Worm (Caenorhabditis elegans): ENCODE measurements around the gene Y69A2AR.25.

Y69A2AR.25 gene

DNA sequence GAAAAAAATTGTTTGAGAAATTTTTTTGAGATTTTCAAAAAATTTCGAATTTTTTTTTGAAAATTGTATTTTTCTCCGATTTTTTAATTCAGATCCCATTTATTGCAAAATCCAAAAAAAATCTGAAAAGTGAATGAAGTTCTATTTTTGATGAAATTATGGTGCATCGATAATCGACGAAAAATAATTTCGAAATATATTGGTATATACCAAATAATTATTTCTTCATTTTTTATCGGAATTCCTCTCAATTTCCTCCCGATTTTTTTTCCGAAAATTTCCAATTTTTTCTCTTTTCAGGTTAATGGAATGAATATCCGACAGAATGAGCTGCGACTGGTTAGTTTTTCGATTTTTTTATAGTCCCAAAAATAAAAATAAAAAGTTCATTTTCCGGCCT is 32.7 kb upstream of the Y69A2AR.25 start, which contains the start of gene epg-9:
epg-9 (plus strand) TSS at position 301 of the 400 bp plus-strand sequence.
- TF ChIP-seq hmg-11 (tag; optimal IDR thresholded peaks at IDR 0.05) (peak; percentile 16), mml-1 (tag; optimal IDR thresholded peaks at IDR 0.05) (no peak)

- TF ChIP-seq nhr-12 (tag; optimal IDR thresholded peaks at IDR 0.05) (no peak), lin-39 (tag; optimal IDR thresholded peaks at IDR 0.05) (peak; percentile 64), lsy-12 (tag; optimal IDR thresholded peaks at IDR 0.05) (no peak), egl-5 (tag; optimal IDR thresholded peaks at IDR 0.05) (peak; percentile 67), ceh-28 (tag; optimal IDR thresholded peaks at IDR 0.05) (peak; percentile 87), ztf-4 (tag; optimal IDR thresholded peaks at IDR 0.05) (peak; percentile 36), daf-12 (tag; optimal IDR thresholded peaks at IDR 0.05) (no peak), fkh-10 (GFP tag; optimal IDR thresholded peaks at IDR 0.05) (peak; percentile 68), pqm-1 (tag; optimal IDR thresholded peaks at IDR 0.05) (peak; percentile 76), fos-1 (tag; optimal IDR thresholded peaks at IDR 0.05) (peak; percentile 45), nhr-11 (tag; optimal IDR thresholded peaks at IDR 0.05) (peak; percentile 1), pha-4 (tag; optimal IDR thresholded peaks at IDR 0.05) (peak; percentile 95), unc-62 (GFP tag; optimal IDR thresholded peaks at IDR 0.05) (peak; percentile 40), nhr-25 (tag; optimal IDR thresholded peaks at IDR 0.05) (peak; percentile 86), ztf-11 (tag; optimal IDR thresholded peaks at IDR 0.05) (no peak), mdl-1 (tag; optimal IDR thresholded peaks at IDR 0.05) (peak; percentile 42), nhr-43 (tag; optimal IDR thresholded peaks at IDR 0.05; ENCODE audit: poor library complexity, severe bottlenecking) (peak; percentile 49), nfya-1 (tag; optimal IDR thresholded peaks at IDR 0.05; ENCODE audit: insufficient read depth) (peak; percentile 94), zag-1 (tag; optimal IDR thresholded peaks at IDR 0.05) (no peak), tbx-2 (tag; optimal IDR thresholded peaks at IDR 0.05) (peak; percentile 44), jun-1 (tag; optimal IDR thresholded peaks at IDR 0.05) (peak; percentile 87), elt-1 (tag; optimal IDR thresholded peaks at IDR 0.05) (peak; percentile 8), ceh-82 (tag; optimal IDR thresholded peaks at IDR 0.05) (peak; percentile 23), sea-2 (GFP tag; optimal IDR thresholded peaks at IDR 0.05) (peak; percentile 18), elt-2 (tag; optimal IDR thresholded peaks at IDR 0.05) (peak; percentile 64), lin-15B (tag; optimal IDR thresholded peaks at IDR 0.05) (peak; percentile 79), ama-1 (optimal IDR thresholded peaks at IDR 0.05) (peak; percentile 88), R02D3.7 (tag; optimal IDR thresholded peaks at IDR 0.05) (peak; percentile 51), ceh-9 (tag; optimal IDR thresholded peaks at IDR 0.05) (no peak), hmg-11 (tag; optimal IDR thresholded peaks at IDR 0.05) (peak; percentile 92), ZK546.5 (tag; optimal IDR thresholded peaks at IDR 0.05) (no peak), snpc-4 (tag; optimal IDR thresholded peaks at IDR 0.05) (peak; percentile 21), nhr-23 (tag; optimal IDR thresholded peaks at IDR 0.05) (peak; percentile 76), fkh-2 (tag; optimal IDR thresholded peaks at IDR 0.05) (no peak), unc-39 (tag; optimal IDR thresholded peaks at IDR 0.05) (no peak), eor-1 (tag; optimal IDR thresholded peaks at IDR 0.05) (no peak), skn-1 (tag; optimal IDR thresholded peaks at IDR 0.05) (peak; percentile 27)
These were observed 31.5 kb upstream of the Y69A2AR.25 start for ce11 chrIV:2599634-2600033.

- TF ChIP-seq lin-15B (tag; optimal IDR thresholded peaks at IDR 0.05) (no peak), elt-1 (tag; optimal IDR thresholded peaks at IDR 0.05) (no peak), zag-1 (tag; optimal IDR thresholded peaks at IDR 0.05) (no peak), ceh-28 (tag; optimal IDR thresholded peaks at IDR 0.05) (no peak), pha-4 (tag; optimal IDR thresholded peaks at IDR 0.05) (no peak), ceh-9 (tag; optimal IDR thresholded peaks at IDR 0.05) (no peak), eor-1 (tag; optimal IDR thresholded peaks at IDR 0.05) (no peak), ceh-82 (tag; optimal IDR thresholded peaks at IDR 0.05) (no peak), ama-1 (optimal IDR thresholded peaks at IDR 0.05) (no peak), mml-1 (tag; optimal IDR thresholded peaks at IDR 0.05) (no peak), elt-2 (tag; optimal IDR thresholded peaks at IDR 0.05) (no peak), skn-1 (tag; optimal IDR thresholded peaks at IDR 0.05) (no peak), elt-3 (tag; optimal IDR thresholded peaks at IDR 0.05) (no peak)
These were observed 29.2 kb upstream of the Y69A2AR.25 start, which contains the start of gene Y69A2AR.47 for ce11 chrIV:2597417-2597816. Y69A2AR.47 (plus strand) TSS chrIV:2597717.

Data from whole organism, L3 larva.